Worm (Caenorhabditis elegans) whole organism, L2 larva: ENCODE measurements around the gene cest-32.

ENCODE experiments used
- F13H6.1 ChIP-seq: sonication (generic microtip); optimal IDR thresholded peaks from 2 replicates; lab custom pipeline; 2016; ENCODE audit warnings: missing genetic modification characterization, missing compliant biosample characterization
- R02D3.7 ChIP-seq: fragments of 150-350 bp; optimal IDR thresholded peaks from 2 replicates; lab custom pipeline; 2014; ENCODE audit warnings: missing biosample characterization, missing genetic modification characterization
- aly-2 ChIP-seq: fragments of 150-350 bp; optimal IDR thresholded peaks from 2 replicates; lab custom pipeline; 2014; ENCODE audit warnings: missing biosample characterization, missing genetic modification characterization
- ceh-16 ChIP-seq: fragments of 150-350 bp; optimal IDR thresholded peaks from 2 replicates; lab custom pipeline; 2014; ENCODE audit warnings: missing biosample characterization, missing genetic modification characterization
- crh-2 ChIP-seq: sonication (generic microtip); optimal IDR thresholded peaks from 2 replicates; lab custom pipeline; 2017; ENCODE audit warnings: missing biosample characterization, missing genetic modification characterization
- dmd-4 ChIP-seq: sonication (generic microtip); optimal IDR thresholded peaks from 2 replicates; lab custom pipeline; 2017; ENCODE audit warnings: missing biosample characterization, missing genetic modification characterization
- elt-1 ChIP-seq: fragments of 150-350 bp; optimal IDR thresholded peaks from 2 replicates; lab custom pipeline; 2014; ENCODE audit warnings: missing biosample characterization, missing genetic modification characterization
- lin-11 ChIP-seq: fragments of 150-350 bp; sonication (generic microtip); optimal IDR thresholded peaks from 2 replicates; lab custom pipeline; 2014; ENCODE audit warnings: missing biosample characterization, missing genetic modification characterization, inconsistent platforms, mixed read lengths
- lin-39 ChIP-seq: fragments of 150-350 bp; optimal IDR thresholded peaks from 2 replicates; lab custom pipeline; 2014; ENCODE audit warnings: missing biosample characterization, missing genetic modification reagents, missing genetic modification characterization
- mbf-1 ChIP-seq: sonication (generic microtip); optimal IDR thresholded peaks from 2 replicates; lab custom pipeline; 2017; ENCODE audit warnings: missing biosample characterization, missing genetic modification characterization
- mdl-1 ChIP-seq, 2 experiments: fragments of 150-350 bp in 1 of 2; sonication (generic microtip) in 1 of 2; optimal IDR thresholded peaks; 2 replicates each; lab custom pipeline; 2017; ENCODE audit warnings: missing biosample characterization in 2 of 2, missing genetic modification characterization in 2 of 2
- nhr-21 ChIP-seq: fragments of 150-350 bp; optimal IDR thresholded peaks from 2 replicates; lab custom pipeline; 2014; ENCODE audit warnings: missing biosample characterization, missing genetic modification characterization
- nhr-237 ChIP-seq: fragments of 150-350 bp; optimal IDR thresholded peaks from 2 replicates; lab custom pipeline; 2014; ENCODE audit warnings: missing biosample characterization, missing genetic modification characterization
- peb-1 ChIP-seq: fragments of 150-350 bp; optimal IDR thresholded peaks from 2 replicates; lab custom pipeline; 2014; ENCODE audit warnings: missing biosample characterization, missing genetic modification characterization
- sem-4 ChIP-seq: fragments of 150-350 bp; optimal IDR thresholded peaks from 2 replicates; lab custom pipeline; 2014; ENCODE audit warnings: missing biosample characterization, missing genetic modification reagents, missing genetic modification characterization
- sma-3 ChIP-seq: sonication (generic microtip); optimal IDR thresholded peaks from 2 replicates; lab custom pipeline; 2016; ENCODE audit warnings: missing genetic modification reagents, missing genetic modification characterization, missing compliant biosample characterization
- unc-39 ChIP-seq: fragments of 150-350 bp; optimal IDR thresholded peaks from 2 replicates; lab custom pipeline; 2014; ENCODE audit warnings: missing biosample characterization, missing genetic modification characterization
- zag-1 ChIP-seq: fragments of 150-350 bp; optimal IDR thresholded peaks from 2 replicates; lab custom pipeline; 2014; ENCODE audit warnings: missing biosample characterization, missing genetic modification characterization
- ztf-11 ChIP-seq: sonication (generic microtip); optimal IDR thresholded peaks from 2 replicates; lab custom pipeline; 2017; ENCODE audit warnings: missing biosample characterization, missing genetic modification characterization

cest-32 gene

DNA sequence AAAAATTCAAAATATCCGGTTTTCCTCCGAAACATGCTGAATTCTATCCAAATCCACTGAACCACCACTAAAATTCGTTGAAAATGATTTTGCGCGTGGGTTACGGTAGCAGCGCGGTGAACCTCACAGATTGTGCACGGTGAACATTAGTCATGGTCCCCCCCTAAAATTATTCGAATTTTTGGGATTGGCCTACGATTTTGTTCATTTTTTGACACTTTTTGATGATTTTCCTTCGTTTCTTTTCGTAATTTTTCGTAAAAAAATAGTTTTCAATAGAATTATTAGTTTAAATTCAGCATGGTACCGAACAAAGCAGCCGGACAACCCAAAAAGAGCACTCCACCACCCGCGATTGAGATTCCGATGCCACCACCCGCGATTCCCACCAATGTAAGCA, 52.1 kb downstream of the cest-32 start, which contains the start of gene C03A7.2:
Gene C03A7.2 (plus strand): TSS at position 301 of the 400 bp plus-strand sequence.
- TF ChIP-seq sem-4 (tag; lab: Kevin White, UChicago) (no peak), nhr-237 (no peak), nhr-21 (tag; lab: Kevin White, UChicago) (no peak), aly-2 (tag; lab: Kevin White, UChicago) (no peak), crh-2 (tag; lab: Kevin White, UChicago) (no peak), lin-39 (tag; lab: Kevin White, UChicago) (no peak), R02D3.7 (tag; lab: Kevin White, UChicago) (no peak), mdl-1 (tag; optimal IDR thresholded peaks at IDR 0.05; lab: Kevin White, UChicago) (no peak), lin-11 (tag; lab: Kevin White, UChicago) (no peak), ztf-11 (tag; lab: Kevin White, UChicago) (no peak), unc-39 (tag; lab: Kevin White, UChicago) (no peak), ceh-16 (no peak), zag-1 (no peak), sma-3 (GFP tag; lab: Kevin White, UChicago) (no peak), peb-1 (tag; lab: Kevin White, UChicago) (no peak), mbf-1 (tag; lab: Kevin White, UChicago) (no peak), elt-1 (tag; lab: Kevin White, UChicago) (no peak), dmd-4 (tag; lab: Kevin White, UChicago) (no peak), F13H6.1 (tag; lab: Kevin White, UChicago) (no peak)
